Worm (Caenorhabditis elegans): Measurements from ENCODE around the gene C28H8.8.

Gene C28H8.8

DNA sequence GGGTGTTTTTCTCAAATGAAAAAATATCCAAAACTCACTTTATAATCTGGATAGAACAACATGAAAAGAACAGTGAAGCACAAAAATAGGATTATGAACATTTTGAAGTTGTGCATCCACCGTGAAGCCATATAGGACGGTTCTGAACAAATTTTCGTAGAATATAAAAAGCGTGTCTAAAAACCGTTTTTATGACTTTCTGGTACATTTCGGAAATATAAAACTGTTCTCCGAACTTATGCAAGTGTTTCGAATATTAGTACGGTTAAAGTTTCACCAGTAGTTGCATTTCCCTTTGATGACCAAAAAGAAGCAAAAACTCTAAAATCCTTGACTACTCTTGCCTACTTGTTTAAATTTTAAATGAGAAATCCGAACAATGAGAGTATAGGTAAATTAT, at the start of gene C28H8.8:
Gene C28H8.8, minus strand, starts transcription at position 101 of the 400 bp plus-strand sequence.
- TF ChIP-seq grh-1 (GFP tag; IDR thresholded peaks at IDR 0.05) (no peak), vab-15 (tag; optimal IDR thresholded peaks at IDR 0.05) (no peak), swsn-7 (tag; optimal IDR thresholded peaks at IDR 0.05) (no peak), tlp-1 (tag; optimal IDR thresholded peaks at IDR 0.05) (no peak), zag-1 (tag; optimal IDR thresholded peaks at IDR 0.05) (no peak), efl-3 (GFP tag; optimal IDR thresholded peaks at IDR 0.05) (no peak)

- peak; percentile 52 for TF ChIP-seq nhr-47 (tag; optimal IDR thresholded peaks at IDR 0.05)
- no peak for TF ChIP-seq lin-39 (tag; optimal IDR thresholded peaks at IDR 0.05)
- TF ChIP-seq nhr-11 (tag; optimal IDR thresholded peaks at IDR 0.05), result no peak
- peak; percentile 52 for TF ChIP-seq nhr-19 (GFP tag; conservative IDR thresholded peaks at IDR 0.05)
- TF ChIP-seq alr-1 (tag; optimal IDR thresholded peaks at IDR 0.05; ENCODE audit: borderline replicate concordance), result no peak
- TF ChIP-seq unc-86 (tag; optimal IDR thresholded peaks at IDR 0.05), result no peak
- peak in 2 of 6 experiments; percentile 26 to 87 for TF ChIP-seq elt-3 (tag; optimal IDR thresholded peaks at IDR 0.05)
- no peak for TF ChIP-seq snpc-4 (tag; optimal IDR thresholded peaks at IDR 0.05)
- TF ChIP-seq efl-3 (GFP tag; optimal IDR thresholded peaks at IDR 0.05), result no peak
- peak; percentile 49 for TF ChIP-seq jun-1 (tag; optimal IDR thresholded peaks at IDR 0.05)
- peak; percentile 56 for TF ChIP-seq tbx-2 (tag; optimal IDR thresholded peaks at IDR 0.05)
- peak; percentile 45 for TF ChIP-seq C16A3.4 (tag; optimal IDR thresholded peaks at IDR 0.05)
- peak; percentile 78 for TF ChIP-seq nhr-20 (tag; optimal IDR thresholded peaks at IDR 0.05)
- no peak for TF ChIP-seq pax-3 (tag; optimal IDR thresholded peaks at IDR 0.05)
- peak; percentile 45 for TF ChIP-seq lin-13 (GFP tag; optimal IDR thresholded peaks at IDR 0.05)
- peak; percentile 91 for TF ChIP-seq lin-14 (GFP tag; optimal IDR thresholded peaks at IDR 0.05)
- TF ChIP-seq nhr-12 (tag; optimal IDR thresholded peaks at IDR 0.05), result no peak
- TF ChIP-seq nhr-85 (tag), result peak; percentile 95
- peak; percentile 80 for TF ChIP-seq grh-1 (GFP tag; IDR thresholded peaks at IDR 0.05)
- TF ChIP-seq sox-4 (tag; optimal IDR thresholded peaks at IDR 0.05), result no peak
- TF ChIP-seq nhr-76 (tag; optimal IDR thresholded peaks at IDR 0.05), result no peak
- peak; percentile 75 for TF ChIP-seq snu-23 (GFP tag; optimal IDR thresholded peaks at IDR 0.05)
- peak; percentile 47 for TF ChIP-seq xbp-1 (tag; optimal IDR thresholded peaks at IDR 0.05)
- no peak for TF ChIP-seq lin-15B (tag; optimal IDR thresholded peaks at IDR 0.05)
- TF ChIP-seq aha-1 (tag; optimal IDR thresholded peaks at IDR 0.05), result no peak
- peak in 1 of 2 experiments; percentile 76 for TF ChIP-seq mdl-1 (tag; optimal IDR thresholded peaks at IDR 0.05)
- TF ChIP-seq mep-1 (tag; optimal IDR thresholded peaks at IDR 0.05), result peak; percentile 78
- peak; percentile 22 for TF ChIP-seq irx-1 (tag; optimal IDR thresholded peaks at IDR 0.05)
- TF ChIP-seq ama-1 (optimal IDR thresholded peaks at IDR 0.05), result peak; percentile 40
- peak in 1 of 2 experiments; percentile 61 for TF ChIP-seq lin-35 (GFP tag; optimal IDR thresholded peaks at IDR 0.05)
- TF ChIP-seq swsn-7 (tag; optimal IDR thresholded peaks at IDR 0.05), result peak; percentile 13
- no peak for TF ChIP-seq egl-27 (tag; optimal IDR thresholded peaks at IDR 0.05)
- TF ChIP-seq unc-130 (tag; optimal IDR thresholded peaks at IDR 0.05), result peak; percentile 76
- peak; percentile 46 for TF ChIP-seq elt-2 (tag; optimal IDR thresholded peaks at IDR 0.05)
- TF ChIP-seq tlp-1 (tag; optimal IDR thresholded peaks at IDR 0.05), result no peak
- TF ChIP-seq dsc-1 (tag; optimal IDR thresholded peaks at IDR 0.05), result peak; percentile 42
- TF ChIP-seq hlh-4 (tag; optimal IDR thresholded peaks at IDR 0.05), result no peak
- no peak for TF ChIP-seq ceh-8 (GFP tag; optimal IDR thresholded peaks at IDR 0.05)
- peak in 1 of 2 experiments; percentile 34 for TF ChIP-seq efl-1 (optimal IDR thresholded peaks at IDR 0.05)
- peak; percentile 18 to 62 for TF ChIP-seq efl-1 (GFP tag; optimal IDR thresholded peaks at IDR 0.05 in 1 of 2)
- peak; percentile 99 for TF ChIP-seq blmp-1 (tag; optimal IDR thresholded peaks at IDR 0.05)
- peak; percentile 32 for TF ChIP-seq rnt-1 (tag; optimal IDR thresholded peaks at IDR 0.05)
- TF ChIP-seq mab-9 (GFP tag; IDR thresholded peaks at IDR 0.05), result 0 out of 2 replicates have a peak, but pooled peaks have one; percentile 18
- peak; percentile 17 for TF ChIP-seq vab-15 (tag; optimal IDR thresholded peaks at IDR 0.05)
- no peak for TF ChIP-seq nhr-77 (tag; optimal IDR thresholded peaks at IDR 0.05)
- peak; percentile 62 for TF ChIP-seq ztf-4 (tag; optimal IDR thresholded peaks at IDR 0.05)
- TF ChIP-seq lsy-2 (tag; optimal IDR thresholded peaks at IDR 0.05), result peak; percentile 28 to 63
- TF ChIP-seq nhr-71 (tag; optimal IDR thresholded peaks at IDR 0.05), result peak; percentile 84
- no peak for TF ChIP-seq nhr-237 (tag; optimal IDR thresholded peaks at IDR 0.05)
- TF ChIP-seq nhr-90 (tag; optimal IDR thresholded peaks at IDR 0.05; ENCODE audit: poor library complexity), result peak; percentile 63
These were observed 49.4 kb upstream of the C28H8.8 start for ce11 chrIII:5938013-5938412.
